Worm (Caenorhabditis elegans): Measurements from ENCODE around the gene ZK381.8.

ZK381.8 gene

ce11 chrIV:6971213-6971612 is 1.0 kb upstream of the ZK381.8 start, which contains the start of gene ZK381.62:
Gene ZK381.62, minus strand, starts transcription at chrIV:6971313.
- no peak for TF ChIP-seq eor-1 (tag; optimal IDR thresholded peaks at IDR 0.05)
- TF ChIP-seq aly-2 (tag; optimal IDR thresholded peaks at IDR 0.05): no peak
- no peak for TF ChIP-seq nhr-11 (tag; optimal IDR thresholded peaks at IDR 0.05)
- TF ChIP-seq nhr-67 (tag; optimal IDR thresholded peaks at IDR 0.05): no peak
- no peak for TF ChIP-seq tbx-2 (tag; optimal IDR thresholded peaks at IDR 0.05)

ce11 chrIV:6965192-6965591 is 5.0 kb downstream of the ZK381.8 start, which contains the start of gene ZK381.2:
Gene ZK381.2, plus strand, starts transcription at chrIV:6965492.
- TF ChIP-seq mdl-1 (tag; optimal IDR thresholded peaks at IDR 0.05): no peak
- no peak for TF ChIP-seq eor-1 (tag; optimal IDR thresholded peaks at IDR 0.05)
- no peak for TF ChIP-seq lsy-12 (tag; optimal IDR thresholded peaks at IDR 0.05)
- TF ChIP-seq ceh-16 (tag; optimal IDR thresholded peaks at IDR 0.05): no peak
- TF ChIP-seq zag-1 (tag; optimal IDR thresholded peaks at IDR 0.05): no peak
- TF ChIP-seq unc-39 (tag; optimal IDR thresholded peaks at IDR 0.05): no peak
- TF ChIP-seq nhr-28 (tag; optimal IDR thresholded peaks at IDR 0.05): no peak
- no peak for TF ChIP-seq fkh-2 (tag; optimal IDR thresholded peaks at IDR 0.05)
- no peak for TF ChIP-seq pqm-1 (tag; optimal IDR thresholded peaks at IDR 0.05)
- no peak for TF ChIP-seq nhr-43 (tag; optimal IDR thresholded peaks at IDR 0.05; ENCODE audit: poor library complexity, severe bottlenecking)
- no peak for TF ChIP-seq mml-1 (tag; optimal IDR thresholded peaks at IDR 0.05)
- TF ChIP-seq egl-5 (tag; optimal IDR thresholded peaks at IDR 0.05): no peak
- TF ChIP-seq daf-12 (tag; optimal IDR thresholded peaks at IDR 0.05): no peak
- no peak for TF ChIP-seq snpc-4 (tag; optimal IDR thresholded peaks at IDR 0.05)
- no peak for TF ChIP-seq nhr-67 (tag; optimal IDR thresholded peaks at IDR 0.05)

- TF ChIP-seq ceh-82 (tag; optimal IDR thresholded peaks at IDR 0.05) (no peak), nhr-23 (tag; optimal IDR thresholded peaks at IDR 0.05) (no peak), ama-1 (optimal IDR thresholded peaks at IDR 0.05) (no peak), fkh-10 (GFP tag; optimal IDR thresholded peaks at IDR 0.05) (no peak), daf-12 (tag; optimal IDR thresholded peaks at IDR 0.05) (no peak), nhr-25 (tag; optimal IDR thresholded peaks at IDR 0.05) (no peak), zag-1 (tag; optimal IDR thresholded peaks at IDR 0.05) (no peak), unc-39 (tag; optimal IDR thresholded peaks at IDR 0.05) (no peak), ztf-11 (tag; optimal IDR thresholded peaks at IDR 0.05) (no peak), lin-15B (tag; optimal IDR thresholded peaks at IDR 0.05) (no peak)
Observed at ce11 chrIV:6964508-6964907, 5.7 kb downstream of the ZK381.8 start, which contains the start of gene B0478.3. Gene B0478.3, minus strand, starts transcription at chrIV:6964608.

- TF ChIP-seq hmg-11 (tag; optimal IDR thresholded peaks at IDR 0.05) (peak; percentile 46), unc-62 (GFP tag; optimal IDR thresholded peaks at IDR 0.05) (no peak), skn-1 (tag; optimal IDR thresholded peaks at IDR 0.05) (no peak), eor-1 (tag; optimal IDR thresholded peaks at IDR 0.05) (no peak), fkh-10 (GFP tag; optimal IDR thresholded peaks at IDR 0.05) (no peak), nfya-1 (tag; optimal IDR thresholded peaks at IDR 0.05; ENCODE audit: insufficient read depth) (peak; percentile 47), zag-1 (tag; optimal IDR thresholded peaks at IDR 0.05) (no peak)
Observed at ce11 chrIV:6959483-6959882, 10.7 kb downstream of the ZK381.8 start.

- TF ChIP-seq elt-1 (tag; optimal IDR thresholded peaks at IDR 0.05): peak; percentile 35
- peak; percentile 62 for TF ChIP-seq nfya-1 (tag; optimal IDR thresholded peaks at IDR 0.05; ENCODE audit: insufficient read depth)
- peak; percentile 2 for TF ChIP-seq ceh-28 (tag; optimal IDR thresholded peaks at IDR 0.05)
- no peak for TF ChIP-seq lin-15B (tag; optimal IDR thresholded peaks at IDR 0.05)
- peak; percentile 50 for TF ChIP-seq lin-39 (tag; optimal IDR thresholded peaks at IDR 0.05)
- TF ChIP-seq nhr-237 (tag; optimal IDR thresholded peaks at IDR 0.05): no peak
- TF ChIP-seq snpc-4 (tag; optimal IDR thresholded peaks at IDR 0.05): no peak
Observed at ce11 chrIV:6958696-6959095, 11.5 kb downstream of the ZK381.8 start.

- TF ChIP-seq fos-1 (tag; optimal IDR thresholded peaks at IDR 0.05): no peak
- TF ChIP-seq unc-39 (tag; optimal IDR thresholded peaks at IDR 0.05): no peak
- TF ChIP-seq nhr-23 (tag; optimal IDR thresholded peaks at IDR 0.05): no peak
- TF ChIP-seq nhr-43 (tag; optimal IDR thresholded peaks at IDR 0.05; ENCODE audit: poor library complexity, severe bottlenecking): no peak
- TF ChIP-seq mdl-1 (tag; optimal IDR thresholded peaks at IDR 0.05): no peak
- no peak for TF ChIP-seq aly-2 (tag; optimal IDR thresholded peaks at IDR 0.05)
Observed at ce11 chrIV:6957341-6957740, 12.8 kb downstream of the ZK381.8 start, which contains the start of gene jnk-1. Gene jnk-1, plus strand, starts transcription at chrIV:6957641.
